Worm (Caenorhabditis elegans) whole organism, L2 larva: ENCODE measurements around the gene Y42G9A.2.
"Not testable (repeated sequence)": the region's sequence is repeated elsewhere in the genome, so short reads cannot be mapped to it uniquely, and the experiment has no call there.

Experiments
- C34F6.9 ChIP-seq: fragments of 150-350 bp; optimal IDR thresholded peaks from 2 replicates; lab custom pipeline; 2014; ENCODE audit warnings: missing biosample characterization, missing genetic modification characterization
- F13H6.1 ChIP-seq: sonication (generic microtip); optimal IDR thresholded peaks from 2 replicates; lab custom pipeline; 2016; ENCODE audit warnings: missing genetic modification characterization, missing compliant biosample characterization
- Y55F3AM.14 ChIP-seq: fragments of 200-800 bp; sonication (Bioruptor generic); optimal IDR thresholded peaks from 2 replicates; lab custom pipeline; 2018; ENCODE audit warnings: mild to moderate bottlenecking, missing genetic modification characterization, missing compliant biosample characterization
- aly-2 ChIP-seq: fragments of 150-350 bp; optimal IDR thresholded peaks from 2 replicates; lab custom pipeline; 2014; ENCODE audit warnings: missing biosample characterization, missing genetic modification characterization
- ama-1 ChIP-seq: fragments of 150-350 bp; optimal IDR thresholded peaks from 2 replicates; lab custom pipeline; 2018; ENCODE audit warnings: inconsistent platforms
- blmp-1 ChIP-seq: sonication (generic microtip); optimal IDR thresholded peaks from 2 replicates; lab custom pipeline; 2017; ENCODE audit warnings: missing genetic modification characterization, mild to moderate bottlenecking, missing compliant biosample characterization, antibody characterized with exemption, moderate library complexity; ENCODE audit not compliant: insufficient read depth
- ceh-16 ChIP-seq: fragments of 150-350 bp; optimal IDR thresholded peaks from 2 replicates; lab custom pipeline; 2014; ENCODE audit warnings: missing biosample characterization, missing genetic modification characterization
- crh-2 ChIP-seq: sonication (generic microtip); optimal IDR thresholded peaks from 2 replicates; lab custom pipeline; 2017; ENCODE audit warnings: missing biosample characterization, missing genetic modification characterization
- dmd-4 ChIP-seq: sonication (generic microtip); optimal IDR thresholded peaks from 2 replicates; lab custom pipeline; 2017; ENCODE audit warnings: missing biosample characterization, missing genetic modification characterization
- egl-27 ChIP-seq: sonication (generic microtip); optimal IDR thresholded peaks from 3 replicates; lab custom pipeline; 2017; ENCODE audit warnings: missing biosample characterization, missing genetic modification reagents, missing genetic modification characterization
- elt-3 ChIP-seq: sonication (generic microtip); optimal IDR thresholded peaks from 2 replicates; lab custom pipeline; 2017; ENCODE audit warnings: missing biosample characterization, missing genetic modification characterization
- fos-1 ChIP-seq: fragments of 150-350 bp; optimal IDR thresholded peaks from 2 replicates; lab custom pipeline; 2014; ENCODE audit warnings: missing biosample characterization, missing genetic modification characterization
- gmeb-1 ChIP-seq: fragments of 150-350 bp; optimal IDR thresholded peaks from 2 replicates; lab custom pipeline; 2014; ENCODE audit warnings: missing biosample characterization, missing genetic modification characterization
- lin-11 ChIP-seq: fragments of 150-350 bp; sonication (generic microtip); optimal IDR thresholded peaks from 2 replicates; lab custom pipeline; 2014; ENCODE audit warnings: missing biosample characterization, missing genetic modification characterization, inconsistent platforms, mixed read lengths
- lin-13 ChIP-seq: fragments of 150-350 bp; optimal IDR thresholded peaks from 2 replicates; lab custom pipeline; 2014; ENCODE audit warnings: missing biosample characterization, missing genetic modification reagents, missing genetic modification characterization
- lsy-2 ChIP-seq, 2 experiments: fragments of 150-350 bp in 1 of 2; sonication (generic microtip) in 1 of 2; optimal IDR thresholded peaks; 2 replicates each; lab custom pipeline; 2014 to 2017; ENCODE audit warnings: missing biosample characterization in 2 of 2, missing genetic modification characterization in 2 of 2
- mab-5 ChIP-seq: fragments of 150-350 bp; optimal IDR thresholded peaks from 2 replicates; lab custom pipeline; 2014; ENCODE audit warnings: missing biosample characterization, missing genetic modification characterization
- mdl-1 ChIP-seq, 2 experiments: fragments of 150-350 bp in 1 of 2; sonication (generic microtip) in 1 of 2; optimal IDR thresholded peaks; 2 replicates each; lab custom pipeline; 2017; ENCODE audit warnings: missing biosample characterization in 2 of 2, missing genetic modification characterization in 2 of 2
- nhr-10 ChIP-seq: sonication (generic microtip); optimal IDR thresholded peaks from 2 replicates; lab custom pipeline; 2017; ENCODE audit warnings: missing biosample characterization, missing genetic modification characterization
- nhr-12 ChIP-seq: fragments of 150-350 bp; optimal IDR thresholded peaks from 2 replicates; lab custom pipeline; 2014; ENCODE audit warnings: missing biosample characterization, missing genetic modification characterization
- nhr-129 ChIP-seq: fragments of 150-350 bp; optimal IDR thresholded peaks from 2 replicates; lab custom pipeline; 2014; ENCODE audit warnings: missing biosample characterization, missing genetic modification characterization
- nhr-21 ChIP-seq: fragments of 150-350 bp; optimal IDR thresholded peaks from 2 replicates; lab custom pipeline; 2014; ENCODE audit warnings: missing biosample characterization, missing genetic modification characterization
- nhr-23 ChIP-seq: fragments of 150-350 bp; optimal IDR thresholded peaks from 2 replicates; lab custom pipeline; 2014; ENCODE audit warnings: missing biosample characterization, missing genetic modification reagents, missing genetic modification characterization
- nhr-237 ChIP-seq: fragments of 150-350 bp; optimal IDR thresholded peaks from 2 replicates; lab custom pipeline; 2014; ENCODE audit warnings: missing biosample characterization, missing genetic modification characterization
- nhr-6 ChIP-seq: fragments of 150-350 bp; optimal IDR thresholded peaks from 2 replicates; lab custom pipeline; 2014; ENCODE audit warnings: missing biosample characterization, missing genetic modification characterization
- nhr-77 ChIP-seq: fragments of 150-350 bp; optimal IDR thresholded peaks from 2 replicates; lab custom pipeline; 2014; ENCODE audit warnings: missing biosample characterization, missing genetic modification characterization
- sem-4 ChIP-seq: fragments of 150-350 bp; optimal IDR thresholded peaks from 2 replicates; lab custom pipeline; 2014; ENCODE audit warnings: missing biosample characterization, missing genetic modification reagents, missing genetic modification characterization
- skn-1 ChIP-seq: sonication (generic microtip); optimal IDR thresholded peaks from 2 replicates; lab custom pipeline; 2017; ENCODE audit warnings: missing biosample characterization, missing genetic modification characterization
- sma-9 ChIP-seq, 2 experiments: fragments of 150-350 bp in 1 of 2; sonication (generic microtip) in 1 of 2; optimal IDR thresholded peaks; 2 replicates each; lab custom pipeline; 2014 to 2016; ENCODE audit warnings: missing genetic modification characterization in 2 of 2, mild to moderate bottlenecking in 1 of 2, missing biosample characterization in 1 of 2, missing compliant biosample characterization in 1 of 2, missing genetic modification reagents in 1 of 2, moderate library complexity in 1 of 2
- snpc-4 ChIP-seq: fragments of 150-350 bp; optimal IDR thresholded peaks from 2 replicates; lab custom pipeline; 2014; ENCODE audit warnings: missing biosample characterization, missing genetic modification characterization
- unc-55 ChIP-seq: fragments of 150-350 bp; sonication (generic microtip); optimal IDR thresholded peaks from 3 replicates; lab custom pipeline; 2014; ENCODE audit warnings: missing biosample characterization, missing genetic modification reagents, missing genetic modification characterization
- unc-62 ChIP-seq: fragments of 150-350 bp; optimal IDR thresholded peaks from 2 replicates; lab custom pipeline; 2014; ENCODE audit warnings: missing biosample characterization, missing genetic modification reagents, missing genetic modification characterization
- ztf-1 ChIP-seq: fragments of 200-800 bp; sonication (Bioruptor generic); conservative IDR thresholded peaks from 2 replicates; pipeline ENCODE4 v1.3.6; 2022; ENCODE audit warnings: missing genetic modification characterization, missing compliant biosample characterization
- ztf-11 ChIP-seq: sonication (generic microtip); optimal IDR thresholded peaks from 2 replicates; lab custom pipeline; 2017; ENCODE audit warnings: missing biosample characterization, missing genetic modification characterization
- ztf-4 ChIP-seq: fragments of 150-350 bp; optimal IDR thresholded peaks from 2 replicates; lab custom pipeline; 2014; ENCODE audit warnings: missing biosample characterization, missing genetic modification characterization

Gene Y42G9A.2

ce11 chrIII:6133389-6133789, 14.6 kb upstream of the Y42G9A.2 start:
- peak; percentile 82 for TF ChIP-seq F13H6.1 (tag; lab: Kevin White, UChicago)
- TF ChIP-seq mdl-1 (tag; optimal IDR thresholded peaks at IDR 0.05; lab: Kevin White, UChicago) = peak in 1 of 2 experiments; percentile 0
- peak; percentile 19 for TF ChIP-seq unc-55
- TF ChIP-seq nhr-129 (tag; lab: Kevin White, UChicago) = peak; percentile 11
- TF ChIP-seq lin-13 (GFP tag; lab: Kevin White, UChicago) = peak; percentile 35
- peak; percentile 91 for TF ChIP-seq Y55F3AM.14 (GFP tag; lab: Kevin White, UChicago)
- TF ChIP-seq sma-9 (GFP tag; optimal IDR thresholded peaks at IDR 0.05; lab: Kevin White, UChicago) = peak; percentile 14
- TF ChIP-seq sma-9 (tag; optimal IDR thresholded peaks at IDR 0.05; lab: Kevin White, UChicago) = not testable (repeated sequence)
- peak in 1 of 2 experiments; percentile 7 for TF ChIP-seq lsy-2 (tag; optimal IDR thresholded peaks at IDR 0.05; lab: Kevin White, UChicago)
- peak; percentile 16 for TF ChIP-seq crh-2 (tag; lab: Kevin White, UChicago)

ce11 chrIII:6134111-6134510, 13.9 kb upstream of the Y42G9A.2 start:
- TF ChIP-seq crh-2 (tag; lab: Kevin White, UChicago) = peak; percentile 16
- TF ChIP-seq nhr-77 (tag; lab: Kevin White, UChicago) = no peak
- no peak for TF ChIP-seq sma-9 (GFP tag; optimal IDR thresholded peaks at IDR 0.05; lab: Kevin White, UChicago)
- no peak for TF ChIP-seq sma-9 (tag; optimal IDR thresholded peaks at IDR 0.05; lab: Kevin White, UChicago)
- TF ChIP-seq C34F6.9 (tag; lab: Kevin White, UChicago) = no peak
- no peak for TF ChIP-seq ztf-4 (tag; lab: Kevin White, UChicago)
- TF ChIP-seq unc-62 (GFP tag; lab: Kevin White, UChicago) = no peak
- TF ChIP-seq fos-1 = peak; percentile 34
- TF ChIP-seq skn-1 = no peak
- no peak for TF ChIP-seq nhr-6 (tag; lab: Kevin White, UChicago)
- no peak for TF ChIP-seq nhr-237 (tag; lab: Kevin White, UChicago)
- no peak for TF ChIP-seq dmd-4 (tag; lab: Kevin White, UChicago)
- TF ChIP-seq Y55F3AM.14 (GFP tag; lab: Kevin White, UChicago) = no peak
- peak; percentile 5 for TF ChIP-seq nhr-129 (tag; lab: Kevin White, UChicago)
- TF ChIP-seq lin-11 (tag; lab: Kevin White, UChicago) = no peak
- TF ChIP-seq ztf-11 (tag; lab: Kevin White, UChicago) = no peak
- no peak for TF ChIP-seq snpc-4 (tag; lab: Kevin White, UChicago)
- no peak for TF ChIP-seq mab-5 (tag; lab: Kevin White, UChicago)
- no peak for TF ChIP-seq ama-1 (lab: Kevin White, UChicago)
- TF ChIP-seq aly-2 (tag; lab: Kevin White, UChicago) = no peak
- TF ChIP-seq blmp-1 = no peak
- no peak for TF ChIP-seq gmeb-1
- TF ChIP-seq nhr-23 (tag; lab: Kevin White, UChicago) = no peak
- TF ChIP-seq ceh-16 (tag; lab: Kevin White, UChicago) = no peak
- TF ChIP-seq ztf-1 (GFP tag; lab: Robert Waterston, UW) = no peak
- TF ChIP-seq lin-13 (GFP tag; lab: Kevin White, UChicago) = no peak

- TF ChIP-seq elt-3 (tag; lab: Kevin White, UChicago) = no peak
- TF ChIP-seq nhr-10 (tag; lab: Kevin White, UChicago) = no peak
- TF ChIP-seq egl-27 (tag; lab: Kevin White, UChicago) = peak; percentile 4
- TF ChIP-seq C34F6.9 (tag; lab: Kevin White, UChicago) = peak; percentile 10
- TF ChIP-seq sem-4 = peak; percentile 27
- peak; percentile 19 for TF ChIP-seq Y55F3AM.14 (GFP tag; lab: Kevin White, UChicago)
- peak; percentile 45 for TF ChIP-seq snpc-4 (tag; lab: Kevin White, UChicago)
- peak; percentile 2 for TF ChIP-seq unc-55
- TF ChIP-seq nhr-12 = no peak
- TF ChIP-seq F13H6.1 (tag; lab: Kevin White, UChicago) = peak; percentile 59
- TF ChIP-seq ztf-11 (tag; lab: Kevin White, UChicago) = no peak
These were observed 12.8 kb upstream of the Y42G9A.2 start for ce11 chrIII:6135211-6135610.

ce11 chrIII:6136178-6136577, 11.8 kb upstream of the Y42G9A.2 start, which contains the start of gene mvk-1:
TSS of gene mvk-1 (minus strand) at chrIII:6136278.
- TF ChIP-seq nhr-21 (tag; lab: Kevin White, UChicago) (no peak), F13H6.1 (tag; lab: Kevin White, UChicago) (no peak), nhr-77 (tag; lab: Kevin White, UChicago) (no peak), ztf-1 (GFP tag; lab: Robert Waterston, UW) (no peak), dmd-4 (tag; lab: Kevin White, UChicago) (no peak), lsy-2 (tag; optimal IDR thresholded peaks at IDR 0.05; lab: Kevin White, UChicago) (peak in 1 of 2 experiments; percentile 9), mab-5 (tag; lab: Kevin White, UChicago) (no peak)
